Fruit fly (Drosophila melanogaster): ENCODE measurements around the gene CG33725.

Gene CG33725

dm6 chr3L:12533392-12534070, 51.1 kb downstream of the CG33725 start, which contains the start of the genes Tsf2 and CG34242 (continued):
- no peak for TF ChIP-seq CG4328 (GFP tag; optimal IDR thresholded peaks at IDR 0.05)
- no peak for TF ChIP-seq pros (GFP tag; optimal IDR thresholded peaks at IDR 0.05)
- no peak for TF ChIP-seq lilli (GFP tag; optimal IDR thresholded peaks at IDR 0.05)
- TF ChIP-seq Max (GFP tag; optimal IDR thresholded peaks at IDR 0.05) = peak; percentile 70
- no peak for TF ChIP-seq nerfin-2 (GFP tag; IDR thresholded peaks at IDR 0.05; ENCODE audit: partially characterized antibody)
- peak; percentile 83 for TF ChIP-seq stc (GFP tag; IDR thresholded peaks at IDR 0.05)
- peak; percentile 55 for TF ChIP-seq Nf-YC (tag; optimal IDR thresholded peaks at IDR 0.05)
- TF ChIP-seq nom (GFP tag; optimal IDR thresholded peaks at IDR 0.05) = peak; percentile 58
- TF ChIP-seq MBD-R2 (GFP tag; IDR thresholded peaks at IDR 0.05) = peak; percentile 91
- peak; percentile 91 for TF ChIP-seq ind (GFP tag; optimal IDR thresholded peaks at IDR 0.05)
- no peak for TF ChIP-seq NfI (GFP tag; optimal IDR thresholded peaks at IDR 0.05)
- no peak for TF ChIP-seq dmrt11E (tag; optimal IDR thresholded peaks at IDR 0.05)
- TF ChIP-seq CG9876 (GFP tag; optimal IDR thresholded peaks at IDR 0.05) = no peak
- no peak for TF ChIP-seq ewg (GFP tag; optimal IDR thresholded peaks at IDR 0.05)
- peak; percentile 94 for TF ChIP-seq ase (GFP tag; IDR thresholded peaks at IDR 0.05)
- peak; percentile 51 for TF ChIP-seq nau (GFP tag; optimal IDR thresholded peaks at IDR 0.05)
- TF ChIP-seq CG18011 (GFP tag; optimal IDR thresholded peaks at IDR 0.05) = no peak
- TF ChIP-seq Dfd (GFP tag; optimal IDR thresholded peaks at IDR 0.05) = no peak
- TF ChIP-seq crol (GFP tag; IDR thresholded peaks at IDR 0.05) = no peak
- no peak for TF ChIP-seq corto (GFP tag; optimal IDR thresholded peaks at IDR 0.05)
- TF ChIP-seq ap (GFP tag; IDR thresholded peaks at IDR 0.05) = peak; percentile 94
- peak; percentile 89 for TF ChIP-seq CG11085 (GFP tag; IDR thresholded peaks at IDR 0.05)
- TF ChIP-seq CG15011 (GFP tag; optimal IDR thresholded peaks at IDR 0.05) = no peak
- TF ChIP-seq CG9797 (GFP tag; optimal IDR thresholded peaks at IDR 0.05) = peak; percentile 81
- peak; percentile 56 for TF ChIP-seq CG17186 (GFP tag; optimal IDR thresholded peaks at IDR 0.05)
- peak; percentile 29 for TF ChIP-seq Spps (tag; optimal IDR thresholded peaks at IDR 0.05)
- TF ChIP-seq Dref (GFP tag; IDR thresholded peaks at IDR 0.05) = no peak
- TF ChIP-seq Oaz (GFP tag; IDR thresholded peaks at IDR 0.05) = peak; percentile 88
- peak; percentile 87 for TF ChIP-seq CG11560 (tag; IDR thresholded peaks at IDR 0.05)
- peak; percentile 42 for TF ChIP-seq CG17802 (tag; optimal IDR thresholded peaks at IDR 0.05)
- peak; percentile 87 for TF ChIP-seq dimm (GFP tag; IDR thresholded peaks at IDR 0.05)
- TF ChIP-seq CG12071 (GFP tag; optimal IDR thresholded peaks at IDR 0.05) = no peak
- TF ChIP-seq CG1792 (GFP tag; optimal IDR thresholded peaks at IDR 0.05) = no peak
- no peak for TF ChIP-seq CG14860 (GFP tag; IDR thresholded peaks at IDR 0.05; ENCODE audit: partially characterized antibody)
- no peak for TF ChIP-seq CG5180 (GFP tag; optimal IDR thresholded peaks at IDR 0.05)
- peak; percentile 77; the same call in 2 of the 3 replicates for TF ChIP-seq ken (GFP tag; IDR thresholded peaks at IDR 0.05)
- TF ChIP-seq CG7357 (GFP tag; IDR thresholded peaks at IDR 0.05) = peak; percentile 91
- no peak for TF ChIP-seq Sry-δ (GFP tag; optimal IDR thresholded peaks at IDR 0.05)
- no peak for TF ChIP-seq hth (optimal IDR thresholded peaks at IDR 0.05)
- TF ChIP-seq HLH54F (GFP tag; optimal IDR thresholded peaks at IDR 0.05) = no peak
- TF ChIP-seq CG30431 (GFP tag; optimal IDR thresholded peaks at IDR 0.05) = no peak
- TF ChIP-seq CG6791 (GFP tag; IDR thresholded peaks at IDR 0.05; ENCODE audit: partially characterized antibody) = no peak
- TF ChIP-seq zen2 (GFP tag; IDR thresholded peaks at IDR 0.05; ENCODE audit: partially characterized antibody) = no peak
- TF ChIP-seq ac (GFP tag; optimal IDR thresholded peaks at IDR 0.05) = no peak
- peak; percentile 31 for TF ChIP-seq Lhr (GFP tag; optimal IDR thresholded peaks at IDR 0.05)
- peak; percentile 11 for TF ChIP-seq CG3407 (GFP tag; optimal IDR thresholded peaks at IDR 0.05)
- peak; percentile 16 for TF ChIP-seq CG31365 (tag; optimal IDR thresholded peaks at IDR 0.05)
- no peak for TF ChIP-seq sima (GFP tag; optimal IDR thresholded peaks at IDR 0.05)
- peak; percentile 4 for TF ChIP-seq CG10209 (GFP tag; optimal IDR thresholded peaks at IDR 0.05)
- peak; percentile 77 for TF ChIP-seq sug (tag; optimal IDR thresholded peaks at IDR 0.05)
